Worm (Caenorhabditis elegans) whole organism, L1 larva: ENCODE data around the gene str-178.

ENCODE experiments used
- C04F5.9 ChIP-seq: sonication (generic microtip); optimal IDR thresholded peaks from 2 replicates; lab custom pipeline; 2016; ENCODE audit warnings: missing genetic modification characterization, missing compliant biosample characterization
- C16A3.4 ChIP-seq: fragments of 150-350 bp; optimal IDR thresholded peaks from 2 replicates; lab custom pipeline; 2014; ENCODE audit warnings: missing biosample characterization, missing genetic modification characterization
- C34B4.2 ChIP-seq: sonication (generic microtip); optimal IDR thresholded peaks from 2 replicates; lab custom pipeline; 2017; ENCODE audit warnings: mild to moderate bottlenecking, missing genetic modification characterization, missing compliant biosample characterization
- F16B12.6 ChIP-seq: fragments of 150-350 bp; optimal IDR thresholded peaks from 2 replicates; lab custom pipeline; 2014; ENCODE audit warnings: missing biosample characterization, missing genetic modification characterization
- Y116A8C.19 ChIP-seq: sonication (generic microtip); optimal IDR thresholded peaks from 2 replicates; lab custom pipeline; 2016; ENCODE audit warnings: missing compliant biosample characterization, missing genetic modification characterization, borderline replicate concordance
- aha-1 ChIP-seq: fragments of 150-350 bp; optimal IDR thresholded peaks from 2 replicates; lab custom pipeline; 2014; ENCODE audit warnings: missing biosample characterization, missing genetic modification characterization
- alr-1 ChIP-seq: fragments of 200-800 bp; sonication (Bioruptor generic); optimal IDR thresholded peaks from 2 replicates; lab custom pipeline; 2018; ENCODE audit warnings: borderline replicate concordance, mild to moderate bottlenecking, missing genetic modification characterization, missing compliant biosample characterization
- aly-2 ChIP-seq: fragments of 150-350 bp; optimal IDR thresholded peaks from 2 replicates; lab custom pipeline; 2014; ENCODE audit warnings: missing biosample characterization, missing genetic modification characterization
- ama-1 ChIP-seq: fragments of 150-350 bp; optimal IDR thresholded peaks from 2 replicates; lab custom pipeline; 2014
- ceh-63 ChIP-seq: fragments of 200-800 bp; sonication (Bioruptor generic); optimal IDR thresholded peaks from 2 replicates; lab custom pipeline; 2018; ENCODE audit warnings: mild to moderate bottlenecking, missing genetic modification characterization, missing compliant biosample characterization
- ceh-82 ChIP-seq, 3 experiments: fragments of 150-350 bp in 1 of 3; sonication (generic microtip) in 2 of 3; optimal IDR thresholded peaks; 2 replicates each; lab custom pipeline; 2014 to 2017; ENCODE audit warnings: missing biosample characterization in 3 of 3, missing genetic modification characterization in 3 of 3
- dpl-1 ChIP-seq, 3 experiments: fragments of 150-350 bp in 2 of 3; sonication (generic microtip) in 1 of 3; optimal IDR thresholded peaks; 2 replicates each; lab custom pipeline; 2014 to 2017; ENCODE audit warnings: missing biosample characterization in 3 of 3, missing genetic modification characterization in 3 of 3, missing genetic modification reagents in 3 of 3
- efl-1 ChIP-seq, 4 experiments: fragments of 150-350 bp; optimal IDR thresholded peaks in 3 of 4; peaks in 1 of 4; 1 replicate in 1 of 4; 2 replicates in 3 of 4; lab custom pipeline; 2014; ENCODE audit warnings: missing biosample characterization in 2 of 4, missing genetic modification characterization in 2 of 4, missing genetic modification reagents in 2 of 4
- elt-3 ChIP-seq, 6 experiments: fragments of 150-350 bp in 1 of 6; sonication (generic microtip); optimal IDR thresholded peaks; 2 replicates each; lab custom pipeline; 2017 to 2018; ENCODE audit warnings: missing biosample characterization in 6 of 6, missing genetic modification characterization in 6 of 6, inconsistent platforms in 1 of 6
- fkh-10 ChIP-seq: sonication (generic microtip); optimal IDR thresholded peaks from 2 replicates; lab custom pipeline; 2017; ENCODE audit warnings: missing biosample characterization, missing genetic modification reagents, missing genetic modification characterization
- fkh-4 ChIP-seq: sonication (generic microtip); optimal IDR thresholded peaks from 2 replicates; lab custom pipeline; 2016; ENCODE audit warnings: missing compliant biosample characterization, missing genetic modification characterization, borderline replicate concordance
- fos-1 ChIP-seq: fragments of 150-350 bp; optimal IDR thresholded peaks from 2 replicates; lab custom pipeline; 2014; ENCODE audit warnings: missing biosample characterization, missing genetic modification characterization
- lin-13 ChIP-seq: fragments of 150-350 bp; optimal IDR thresholded peaks from 2 replicates; lab custom pipeline; 2014; ENCODE audit warnings: missing biosample characterization, missing genetic modification reagents, missing genetic modification characterization
- lin-35 ChIP-seq, 2 experiments: fragments of 150-350 bp; optimal IDR thresholded peaks; 2 replicates each; lab custom pipeline; 2014; ENCODE audit warnings: missing biosample characterization in 2 of 2, missing genetic modification characterization in 2 of 2, missing genetic modification reagents in 2 of 2
- lin-39 ChIP-seq: fragments of 150-350 bp; optimal IDR thresholded peaks from 2 replicates; lab custom pipeline; 2014; ENCODE audit warnings: missing biosample characterization, missing genetic modification reagents, missing genetic modification characterization
- lsy-2 ChIP-seq, 2 experiments: fragments of 150-350 bp; optimal IDR thresholded peaks; 2 replicates each; lab custom pipeline; 2014; ENCODE audit warnings: missing biosample characterization in 2 of 2, missing genetic modification characterization in 2 of 2
- mdl-1 ChIP-seq, 2 experiments: fragments of 150-350 bp; optimal IDR thresholded peaks; 2 replicates each; lab custom pipeline; 2014 to 2017; ENCODE audit warnings: missing biosample characterization in 2 of 2, missing genetic modification characterization in 2 of 2, inconsistent platforms in 1 of 2
- mef-2 ChIP-seq: fragments of 150-350 bp; optimal IDR thresholded peaks from 2 replicates; lab custom pipeline; 2014; ENCODE audit warnings: missing biosample characterization, missing genetic modification characterization
- mep-1 ChIP-seq: fragments of 150-350 bp; optimal IDR thresholded peaks from 2 replicates; lab custom pipeline; 2014; ENCODE audit warnings: missing biosample characterization, missing genetic modification characterization
- nhr-11 ChIP-seq: fragments of 150-350 bp; optimal IDR thresholded peaks from 2 replicates; lab custom pipeline; 2014; ENCODE audit warnings: missing biosample characterization, missing genetic modification characterization
- nhr-19 ChIP-seq: fragments of 200-800 bp; sonication (Bioruptor generic); conservative IDR thresholded peaks from 2 replicates; pipeline ENCODE4 v1.3.6; 2022; ENCODE audit warnings: missing genetic modification characterization, missing compliant biosample characterization
- nhr-20 ChIP-seq: sonication (generic microtip); optimal IDR thresholded peaks from 2 replicates; lab custom pipeline; 2016; ENCODE audit warnings: mild to moderate bottlenecking, missing genetic modification characterization, missing compliant biosample characterization
- nhr-237 ChIP-seq: fragments of 150-350 bp; optimal IDR thresholded peaks from 2 replicates; lab custom pipeline; 2014; ENCODE audit warnings: missing biosample characterization, missing genetic modification characterization
- nhr-28 ChIP-seq: fragments of 150-350 bp; optimal IDR thresholded peaks from 2 replicates; lab custom pipeline; 2014; ENCODE audit warnings: missing biosample characterization, missing genetic modification characterization
- nhr-47 ChIP-seq: sonication (generic microtip); optimal IDR thresholded peaks from 2 replicates; lab custom pipeline; 2016; ENCODE audit warnings: mild to moderate bottlenecking, missing genetic modification characterization, moderate library complexity, missing compliant biosample characterization
- nhr-71 ChIP-seq: sonication (generic microtip); optimal IDR thresholded peaks from 2 replicates; lab custom pipeline; 2016; ENCODE audit warnings: mild to moderate bottlenecking, missing genetic modification characterization, moderate library complexity, missing compliant biosample characterization
- nhr-76 ChIP-seq: sonication (generic microtip); optimal IDR thresholded peaks from 2 replicates; lab custom pipeline; 2017; ENCODE audit warnings: missing biosample characterization, missing genetic modification characterization
- nhr-77 ChIP-seq: fragments of 150-350 bp; optimal IDR thresholded peaks from 2 replicates; lab custom pipeline; 2014; ENCODE audit warnings: missing biosample characterization, missing genetic modification characterization
- nhr-84 ChIP-seq: sonication (generic microtip); optimal IDR thresholded peaks from 2 replicates; lab custom pipeline; 2017; ENCODE audit warnings: missing biosample characterization, missing genetic modification characterization
- nhr-90 ChIP-seq: sonication (generic microtip); optimal IDR thresholded peaks from 2 replicates; lab custom pipeline; 2016; ENCODE audit warnings: mild to moderate bottlenecking, missing genetic modification characterization, missing compliant biosample characterization; ENCODE audit not compliant: poor library complexity
- pag-3 ChIP-seq: sonication (generic microtip); optimal IDR thresholded peaks from 2 replicates; lab custom pipeline; 2017; ENCODE audit warnings: missing genetic modification characterization, mild to moderate bottlenecking, missing compliant biosample characterization, antibody characterized with exemption, borderline replicate concordance; ENCODE audit not compliant: insufficient read depth
- rnt-1 ChIP-seq: sonication (generic microtip); optimal IDR thresholded peaks from 2 replicates; lab custom pipeline; 2016; ENCODE audit warnings: mild to moderate bottlenecking, missing genetic modification characterization, moderate library complexity, missing compliant biosample characterization
- skn-1 ChIP-seq: fragments of 150-350 bp; optimal IDR thresholded peaks from 2 replicates; lab custom pipeline; 2014; ENCODE audit warnings: missing biosample characterization, missing genetic modification characterization
- snpc-4 ChIP-seq: fragments of 150-350 bp; optimal IDR thresholded peaks from 2 replicates; lab custom pipeline; 2014; ENCODE audit warnings: missing biosample characterization, missing genetic modification characterization
- sox-4 ChIP-seq: sonication (generic microtip); optimal IDR thresholded peaks from 2 replicates; lab custom pipeline; 2016; ENCODE audit warnings: missing genetic modification characterization, missing compliant biosample characterization
- sptf-1 ChIP-seq: fragments of 150-350 bp; optimal IDR thresholded peaks from 2 replicates; lab custom pipeline; 2014; ENCODE audit warnings: missing biosample characterization, missing genetic modification characterization
- sup-37 ChIP-seq: fragments of 200-800 bp; sonication (Bioruptor generic); optimal IDR thresholded peaks from 2 replicates; lab custom pipeline; 2018; ENCODE audit warnings: mild to moderate bottlenecking, missing genetic modification characterization, missing compliant biosample characterization
- swsn-7 ChIP-seq: sonication (generic microtip); optimal IDR thresholded peaks from 2 replicates; lab custom pipeline; 2016; ENCODE audit warnings: missing genetic modification characterization, missing compliant biosample characterization
- tlp-1 ChIP-seq: fragments of 150-350 bp; optimal IDR thresholded peaks from 2 replicates; lab custom pipeline; 2014; ENCODE audit warnings: missing biosample characterization, missing genetic modification characterization
- unc-130 ChIP-seq: fragments of 150-350 bp; optimal IDR thresholded peaks from 2 replicates; lab custom pipeline; 2017; ENCODE audit warnings: missing biosample characterization, missing genetic modification characterization, inconsistent platforms
- unc-62 ChIP-seq: fragments of 150-350 bp; optimal IDR thresholded peaks from 2 replicates; lab custom pipeline; 2014; ENCODE audit warnings: missing biosample characterization, missing genetic modification reagents, missing genetic modification characterization
- unc-98 ChIP-seq: fragments of 200-800 bp; sonication (Bioruptor generic); IDR thresholded peaks from 2 replicates; pipeline ENCODE4 v1.3.6; 2022; ENCODE audit warnings: missing genetic modification characterization, missing compliant biosample characterization
- xbp-1 ChIP-seq: sonication (generic microtip); optimal IDR thresholded peaks from 2 replicates; lab custom pipeline; 2016; ENCODE audit warnings: missing genetic modification characterization, missing compliant biosample characterization
- ztf-4 ChIP-seq: fragments of 150-350 bp; optimal IDR thresholded peaks from 2 replicates; lab custom pipeline; 2014; ENCODE audit warnings: missing biosample characterization, missing genetic modification characterization

The str-178 gene

DNA sequence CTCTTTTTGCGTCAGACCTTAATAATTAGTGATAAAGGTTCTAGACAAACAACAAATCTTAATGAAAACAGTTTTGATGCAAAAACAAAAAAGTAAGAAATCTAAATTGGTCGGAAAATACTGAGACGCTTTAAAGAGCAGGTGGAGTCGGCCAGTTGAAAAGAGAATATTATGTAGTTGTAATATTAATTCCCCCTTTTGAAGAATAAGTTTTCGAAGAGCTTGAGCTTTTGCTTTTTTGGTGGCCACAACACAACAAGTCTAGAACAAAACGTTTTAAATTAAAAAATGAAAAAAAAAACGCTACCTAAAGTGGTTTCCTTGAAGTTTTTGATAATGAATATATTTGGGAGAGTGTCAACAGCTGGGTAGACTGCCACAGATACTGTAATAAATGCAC lies at the start of gene str-178:
str-178 (minus strand) TSS at position 101 of the 400 bp plus-strand sequence.
- TF ChIP-seq lin-35 (GFP tag; optimal IDR thresholded peaks at IDR 0.05; lab: Kevin White, UChicago) (no peak), unc-62 (GFP tag; lab: Kevin White, UChicago) (no peak), Y116A8C.19 (tag; lab: Kevin White, UChicago) (no peak), ztf-4 (no peak), nhr-28 (no peak), sup-37 (GFP tag; lab: Kevin White, UChicago) (no peak), unc-98 (GFP tag; lab: Robert Waterston, UW) (no peak), aly-2 (tag; lab: Kevin White, UChicago) (no peak)

DNA sequence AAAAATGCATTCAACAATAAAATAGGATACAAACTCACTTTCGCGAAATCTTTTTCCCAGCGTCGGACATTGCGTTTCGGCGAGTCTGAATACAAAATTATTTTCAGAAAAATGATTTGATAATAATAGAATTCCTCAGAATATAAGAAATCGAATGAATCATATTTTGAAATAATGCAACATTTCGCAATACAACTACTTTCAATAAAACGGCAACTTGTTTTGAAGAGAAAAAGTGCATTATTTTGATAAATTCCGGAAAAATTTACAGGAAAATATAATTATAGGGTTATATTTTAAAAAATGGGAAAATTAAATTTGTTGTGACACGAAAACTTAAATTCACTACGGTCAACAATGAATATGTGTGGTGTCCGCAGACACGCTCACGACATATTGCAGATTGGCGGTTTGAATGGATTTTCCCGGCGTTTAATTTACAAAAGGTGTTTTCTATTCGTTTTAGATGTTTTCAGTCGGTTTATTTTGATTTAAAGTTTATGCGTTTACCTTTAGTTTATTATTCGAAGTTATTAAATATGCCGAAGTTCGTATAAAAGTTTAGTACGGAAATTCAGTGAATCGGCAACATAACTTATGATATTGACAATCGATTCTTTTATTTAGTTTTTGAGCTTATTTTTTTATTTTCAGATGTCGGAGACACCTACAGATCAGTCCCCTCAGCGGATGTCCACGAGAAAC lies 47.1 kb upstream of the str-178 start, which contains the start of the genes abcf-1 and scc-3:
abcf-1 (minus strand) TSS at position 85 of the 705 bp plus-strand sequence.
scc-3 (plus strand) TSS at position 655 of the 705 bp plus-strand sequence.
- TF ChIP-seq sptf-1 (tag; lab: Kevin White, UChicago) (no peak), dpl-1 (GFP tag; optimal IDR thresholded peaks at IDR 0.05; lab: Kevin White, UChicago) (peak; percentile 47 to 74 (median 59)), rnt-1 (tag; lab: Kevin White, UChicago) (peak; percentile 25), unc-130 (tag; lab: Kevin White, UChicago) (peak; percentile 6), nhr-20 (tag; lab: Kevin White, UChicago) (peak; percentile 38), skn-1 (peak; percentile 51), nhr-47 (peak; percentile 21), aha-1 (tag; lab: Kevin White, UChicago) (no peak), F16B12.6 (tag; lab: Kevin White, UChicago) (peak; percentile 84), C04F5.9 (no peak), nhr-76 (tag; lab: Kevin White, UChicago) (no peak), lsy-2 (tag; optimal IDR thresholded peaks at IDR 0.05; lab: Kevin White, UChicago) (peak; percentile 86 to 98), alr-1 (tag; lab: Kevin White, UChicago) (no peak), C34B4.2 (no peak), mef-2 (tag; lab: Kevin White, UChicago) (no peak), elt-3 (tag; optimal IDR thresholded peaks at IDR 0.05; lab: Kevin White, UChicago) (peak in 1 of 6 experiments; percentile 37), efl-1 (optimal IDR thresholded peaks at IDR 0.05; lab: Kevin White, UChicago) (peak; percentile 25 to 62), efl-1 (GFP tag; optimal IDR thresholded peaks at IDR 0.05 in 1 of 2; lab: Kevin White, UChicago) (peak; percentile 66 to 93), nhr-77 (tag; lab: Kevin White, UChicago) (no peak), nhr-71 (tag; lab: Kevin White, UChicago) (no peak), mep-1 (peak; percentile 53), xbp-1 (tag; lab: Kevin White, UChicago) (peak; percentile 40), swsn-7 (tag; lab: Kevin White, UChicago) (peak; percentile 32), unc-98 (GFP tag; lab: Robert Waterston, UW) (no peak), lin-39 (tag; lab: Kevin White, UChicago) (no peak), ceh-63 (GFP tag; lab: Kevin White, UChicago) (no peak), C16A3.4 (peak; percentile 5), lin-35 (GFP tag; optimal IDR thresholded peaks at IDR 0.05; lab: Kevin White, UChicago) (peak; percentile 45 to 71), ama-1 (lab: Kevin White, UChicago) (no peak), fos-1 (tag; lab: Kevin White, UChicago) (no peak), mdl-1 (tag; optimal IDR thresholded peaks at IDR 0.05; lab: Kevin White, UChicago) (no peak), fkh-10 (no peak)

DNA sequence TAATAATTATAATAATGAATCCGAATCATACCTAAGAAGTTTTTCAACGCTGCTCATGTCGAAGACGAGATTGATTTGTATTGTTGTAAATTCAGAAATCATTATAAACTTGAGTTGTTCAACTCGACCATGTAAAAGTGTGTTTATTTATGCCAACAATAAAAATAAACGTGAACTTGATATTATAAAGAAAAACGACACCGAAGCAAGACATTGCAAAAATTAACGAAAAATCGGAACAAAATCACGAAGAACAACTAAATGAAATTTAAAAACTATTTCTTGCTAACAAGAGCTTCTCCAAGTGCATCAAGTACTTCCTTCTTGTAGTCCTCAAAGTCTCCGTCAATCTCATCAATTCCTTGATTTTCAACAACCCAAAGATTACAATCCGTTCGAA lies 44.6 kb upstream of the str-178 start, which contains the start of gene F18E2.15:
F18E2.15 (minus strand) TSS at position 101 of the 400 bp plus-strand sequence.
- TF ChIP-seq nhr-11 (no peak), nhr-237 (tag; lab: Kevin White, UChicago) (no peak), nhr-76 (tag; lab: Kevin White, UChicago) (no peak), tlp-1 (tag; lab: Kevin White, UChicago) (no peak), nhr-19 (GFP tag; lab: Robert Waterston, UW) (no peak), lin-13 (GFP tag; lab: Kevin White, UChicago) (no peak), lsy-2 (tag; optimal IDR thresholded peaks at IDR 0.05; lab: Kevin White, UChicago) (no peak), lin-35 (GFP tag; optimal IDR thresholded peaks at IDR 0.05; lab: Kevin White, UChicago) (no peak), fkh-4 (tag; lab: Kevin White, UChicago) (no peak), nhr-84 (tag; lab: Kevin White, UChicago) (no peak), nhr-90 (no peak), nhr-47 (no peak), ceh-82 (tag; optimal IDR thresholded peaks at IDR 0.05; lab: Kevin White, UChicago) (no peak), snpc-4 (tag; lab: Kevin White, UChicago) (no peak), sox-4 (tag; lab: Kevin White, UChicago) (no peak), fos-1 (tag; lab: Kevin White, UChicago) (no peak), pag-3 (tag; lab: Kevin White, UChicago) (no peak)
